Worm (Caenorhabditis elegans): ENCODE data around the gene B0563.6.

Gene B0563.6

DNA sequence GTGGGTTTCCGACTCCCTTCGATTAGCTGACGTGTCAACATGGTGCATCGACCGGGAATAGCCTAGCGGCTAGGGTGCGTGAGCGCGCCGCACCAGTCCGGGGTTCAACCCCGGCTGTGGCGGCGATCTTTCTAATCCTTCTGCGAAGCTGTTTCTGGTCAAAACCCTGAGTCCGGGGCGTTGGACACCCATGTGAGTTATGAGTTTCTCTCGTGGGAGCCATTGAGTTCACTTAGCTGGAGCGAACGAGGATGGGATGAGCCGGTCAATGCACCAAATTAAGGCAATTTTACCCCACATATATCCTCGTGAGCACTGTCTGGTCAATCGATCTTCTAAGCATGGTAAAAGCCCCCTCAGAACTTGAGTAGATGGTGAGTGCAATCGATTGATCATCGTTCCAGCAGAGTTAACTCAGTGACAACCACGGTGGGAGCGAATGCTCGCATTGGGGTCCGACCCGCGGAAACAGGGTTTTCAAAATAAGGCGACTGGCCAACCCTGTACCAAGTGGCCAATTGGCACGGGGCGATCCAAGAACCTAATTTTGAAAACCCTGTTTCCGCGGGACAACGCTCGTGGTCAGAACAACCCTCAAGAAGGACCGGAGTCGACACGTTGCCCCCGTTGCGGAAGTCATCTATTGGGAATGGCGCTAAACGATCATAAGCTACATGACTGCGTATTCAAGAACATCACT is 54.4 kb downstream of the B0563.6 start, which contains the start of gene Y81B9A.1:
Y81B9A.1 (plus strand) TSS at position 650 of the 700 bp plus-strand sequence.
- TF ChIP-seq tbp1 (GFP tag; optimal IDR thresholded peaks at IDR 0.05) = peak; percentile 28
- TF ChIP-seq lin-35 (GFP tag; optimal IDR thresholded peaks at IDR 0.05) = no peak
- no peak for TF ChIP-seq lsy-27 (tag; optimal IDR thresholded peaks at IDR 0.05; ENCODE audit: borderline replicate concordance, insufficient read depth)
- TF ChIP-seq atf-7 (tag; optimal IDR thresholded peaks at IDR 0.05) = no peak
- no peak for TF ChIP-seq nhr-80 (tag; optimal IDR thresholded peaks at IDR 0.05)
- TF ChIP-seq zfh-2 (GFP tag; conservative IDR thresholded peaks at IDR 0.05) = 0 out of 2 replicates have a peak, but pooled peaks have one; percentile 20
- no peak for TF ChIP-seq F33H1.4 (GFP tag; IDR thresholded peaks at IDR 0.05)
- no peak for TF ChIP-seq tlf-1 (GFP tag; optimal IDR thresholded peaks at IDR 0.05)
- no peak for TF ChIP-seq ama-1 (optimal IDR thresholded peaks at IDR 0.05)
- TF ChIP-seq ama-1 (GFP tag; optimal IDR thresholded peaks at IDR 0.05) = peak in 1 of 2 experiments; percentile 23
- TF ChIP-seq Y53G8AR.9 (GFP tag; conservative IDR thresholded peaks at IDR 0.05) = no peak
- 0 out of 2 replicates have a peak, but pooled peaks have one; percentile 29 for TF ChIP-seq rcor-1 (GFP tag; IDR thresholded peaks at IDR 0.05)
- no peak for TF ChIP-seq ceh-58 (GFP tag; IDR thresholded peaks at IDR 0.05)
- no peak for TF ChIP-seq ceh-79 (tag; optimal IDR thresholded peaks at IDR 0.05)
- no peak for TF ChIP-seq aptf-3 (GFP tag; IDR thresholded peaks at IDR 0.05)
- TF ChIP-seq egrh-3 (GFP tag; IDR thresholded peaks at IDR 0.05) = peak; percentile 61; the same call in 1 of the 2 replicates
- no peak for TF ChIP-seq xnd-1 (tag; optimal IDR thresholded peaks at IDR 0.05)
- peak; percentile 70; the same call in 1 of the 2 replicates for TF ChIP-seq lin-26 (GFP tag; IDR thresholded peaks at IDR 0.05)
- 0 out of 2 replicates have a peak, but pooled peaks have one; percentile 12 for TF ChIP-seq attf-6 (GFP tag; IDR thresholded peaks at IDR 0.05)
- TF ChIP-seq pha-4 (tag; optimal IDR thresholded peaks at IDR 0.05) = no peak
- TF ChIP-seq him-1 (tag; optimal IDR thresholded peaks at IDR 0.05) = no peak
- TF ChIP-seq rpc-1 (optimal IDR thresholded peaks at IDR 0.05) = peak; percentile 22
- peak; percentile 56 for TF ChIP-seq rpc-1 (tag; optimal IDR thresholded peaks at IDR 0.05)
- no peak for TF ChIP-seq F52B5.7 (tag; optimal IDR thresholded peaks at IDR 0.05)
- TF ChIP-seq mxl-1 (tag; optimal IDR thresholded peaks at IDR 0.05) = no peak
- no peak for TF ChIP-seq ceh-40 (GFP tag; IDR thresholded peaks at IDR 0.05)
- no peak for TF ChIP-seq cebp-1 (GFP tag; IDR thresholded peaks at IDR 0.05)
- TF ChIP-seq cebp-1 (tag; optimal IDR thresholded peaks at IDR 0.05) = no peak
- peak; percentile 86 for TF ChIP-seq D2030.7 (GFP tag; IDR thresholded peaks at IDR 0.05)
- TF ChIP-seq Y95B8A.8 (GFP tag; IDR thresholded peaks at IDR 0.05) = no peak
- no peak for TF ChIP-seq egl-18 (GFP tag; IDR thresholded peaks at IDR 0.05)
- TF ChIP-seq ekl-4 (GFP tag; IDR thresholded peaks at IDR 0.05) = no peak
- no peak for TF ChIP-seq lin-54 (GFP tag; optimal IDR thresholded peaks at IDR 0.05)
- no peak for TF ChIP-seq pbrm-1 (GFP tag; IDR thresholded peaks at IDR 0.05)
- TF ChIP-seq F10E7.11 (tag; optimal IDR thresholded peaks at IDR 0.05) = no peak
- TF ChIP-seq snpc-4 (GFP tag; optimal IDR thresholded peaks at IDR 0.05) = no peak
- TF ChIP-seq snpc-4 (tag; optimal IDR thresholded peaks at IDR 0.05) = no peak
- no peak for TF ChIP-seq F57C9.4 (tag; optimal IDR thresholded peaks at IDR 0.05)
- no peak for TF ChIP-seq lir-1 (GFP tag; conservative IDR thresholded peaks at IDR 0.05)

- TF ChIP-seq bed-1 (GFP tag; IDR thresholded peaks at IDR 0.05) (no peak), hmg-1.2 (GFP tag; IDR thresholded peaks at IDR 0.05) (no peak), lin-40 (tag; optimal IDR thresholded peaks at IDR 0.05) (no peak), athp-1 (tag; optimal IDR thresholded peaks at IDR 0.05) (no peak), let-607 (tag; optimal IDR thresholded peaks at IDR 0.05) (no peak), tlf-1 (GFP tag; optimal IDR thresholded peaks at IDR 0.05) (no peak), ztf-28 (GFP tag; IDR thresholded peaks at IDR 0.05) (no peak), rcor-1 (GFP tag; IDR thresholded peaks at IDR 0.05) (no peak), madf-10 (tag; optimal IDR thresholded peaks at IDR 0.05) (no peak), ztf-18 (tag; optimal IDR thresholded peaks at IDR 0.05) (no peak), hrde-1 (tag; optimal IDR thresholded peaks at IDR 0.05; ENCODE audit: borderline replicate concordance) (no peak), nhr-120 (GFP tag; IDR thresholded peaks at IDR 0.05) (no peak), ekl-4 (GFP tag; IDR thresholded peaks at IDR 0.05) (no peak), snpc-4 (GFP tag; optimal IDR thresholded peaks at IDR 0.05) (no peak), snpc-4 (tag; optimal IDR thresholded peaks at IDR 0.05) (no peak), madf-6 (GFP tag; IDR thresholded peaks at IDR 0.05) (no peak)
Observed at ce11 chrX:9194081-9194480, 56.6 kb downstream of the B0563.6 start.
